Worm (Caenorhabditis elegans): Measurements from ENCODE around the gene hpl-2.
"Not testable (repeated sequence)": the region's sequence is repeated elsewhere in the genome, so short reads cannot be mapped to it uniquely, and the experiment has no call there.

DNA sequence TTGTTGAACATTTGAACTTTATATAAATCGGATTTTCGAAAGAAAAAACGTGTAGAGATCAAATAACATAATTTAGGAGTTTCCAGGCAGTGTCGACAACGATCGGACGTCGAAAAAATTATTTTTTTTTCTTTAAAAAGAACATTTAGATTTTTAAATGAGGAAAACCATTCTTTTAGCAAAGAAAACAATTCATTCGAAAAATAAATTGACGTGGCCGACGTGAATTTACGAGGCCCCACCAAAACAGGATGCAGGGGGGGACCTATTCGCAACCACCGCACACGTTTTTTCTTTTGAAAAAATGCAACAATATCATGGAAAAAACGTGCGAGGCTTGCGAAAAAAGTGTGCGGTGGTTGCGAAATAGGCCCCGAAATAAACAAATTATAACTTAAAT is 5.3 kb downstream of the hpl-2 start, which contains the start of gene enu-3.6:
- TF ChIP-seq F49E8.2 (tag; optimal IDR thresholded peaks at IDR 0.05; ENCODE audit: borderline replicate concordance) (peak; percentile 7), pha-4 (GFP tag; IDR thresholded peaks at IDR 0.05) (peak; percentile 52; the same call in 1 of the 2 replicates)
- not testable (repeated sequence) for TF ChIP-seq fos-1 (tag; optimal IDR thresholded peaks at IDR 0.05); daf-19 (GFP tag; conservative IDR thresholded peaks at IDR 0.05); mdt-29 (GFP tag; IDR thresholded peaks at IDR 0.05); snpc-4 (tag; optimal IDR thresholded peaks at IDR 0.05); lin-13 (GFP tag; optimal IDR thresholded peaks at IDR 0.05); dmd-8 (GFP tag; IDR thresholded peaks at IDR 0.05); pha-4 (tag; optimal IDR thresholded peaks at IDR 0.05); nhr-28 (tag; optimal IDR thresholded peaks at IDR 0.05); ceh-62 (tag; optimal IDR thresholded peaks at IDR 0.05)
